Worm (Caenorhabditis elegans): ENCODE data around the gene F14F3.4.

DNA sequence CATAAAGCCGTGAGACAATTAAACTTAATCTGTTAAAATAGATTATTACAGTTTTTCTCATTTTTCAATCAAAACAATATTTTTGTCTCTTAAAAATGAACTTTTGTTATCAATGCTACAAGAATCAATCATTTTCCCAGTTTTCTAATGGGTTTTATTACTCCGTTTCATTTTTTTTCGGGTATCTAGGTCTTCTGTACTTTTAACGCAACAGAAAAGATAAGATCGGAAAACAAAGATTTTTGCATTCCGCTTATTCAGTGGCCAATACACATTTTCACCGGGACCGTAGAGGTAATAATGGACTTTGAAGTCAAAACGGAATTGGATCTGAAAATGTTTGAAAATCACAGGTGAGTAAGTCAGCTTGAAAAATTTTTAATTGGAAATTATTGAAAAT lies 32.5 kb downstream of the F14F3.4 start, which contains the start of gene C33D3.4:
- TF ChIP-seq ztf-11 (tag; optimal IDR thresholded peaks at IDR 0.05) (no peak), fos-1 (tag; optimal IDR thresholded peaks at IDR 0.05) (no peak), aly-2 (tag; optimal IDR thresholded peaks at IDR 0.05) (no peak), nhr-25 (tag; optimal IDR thresholded peaks at IDR 0.05) (no peak), egl-27 (tag; optimal IDR thresholded peaks at IDR 0.05) (no peak), nhr-237 (tag; optimal IDR thresholded peaks at IDR 0.05) (no peak), ztf-4 (tag; optimal IDR thresholded peaks at IDR 0.05) (no peak), jun-1 (tag; optimal IDR thresholded peaks at IDR 0.05) (no peak)

Data from whole organism, L3 larva.